Fruit fly (Drosophila melanogaster): ENCODE data around the gene CG14107.
A peak's percentile ranks its signal among the peaks of the same experiment; 100 is the strongest.

The CG14107 gene

dm6 chr3L:13412200-13412885 lies 31.2 kb upstream of the CG14107 start, which contains the start of the genes CG10222 and flr (continued):
- TF ChIP-seq nom (GFP tag; optimal IDR thresholded peaks at IDR 0.05) (no peak), Lim3 (GFP tag; IDR thresholded peaks at IDR 0.05) (no peak), CG6175 (GFP tag; IDR thresholded peaks at IDR 0.05) (no peak), mirr (GFP tag; optimal IDR thresholded peaks at IDR 0.05) (no peak), emc (GFP tag; optimal IDR thresholded peaks at IDR 0.05) (no peak), zen (tag; optimal IDR thresholded peaks at IDR 0.05) (peak; percentile 10), CG11723 (GFP tag; optimal IDR thresholded peaks at IDR 0.05) (no peak), dmrt99B (tag; optimal IDR thresholded peaks at IDR 0.05) (no peak), CG6654 (GFP tag; optimal IDR thresholded peaks at IDR 0.05) (no peak), unpg (GFP tag; optimal IDR thresholded peaks at IDR 0.05) (no peak), ind (GFP tag; optimal IDR thresholded peaks at IDR 0.05) (peak; percentile 12), CG9817 (tag; optimal IDR thresholded peaks at IDR 0.05) (no peak), Drgx (GFP tag; IDR thresholded peaks at IDR 0.05) (no peak), BtbVII (GFP tag; optimal IDR thresholded peaks at IDR 0.05) (no peak), mld (GFP tag; IDR thresholded peaks at IDR 0.05; ENCODE audit: partially characterized antibody) (0 out of 3 replicates have a peak, but pooled peaks have one; percentile 62), wek (GFP tag; optimal IDR thresholded peaks at IDR 0.05) (no peak), insv (GFP tag; optimal IDR thresholded peaks at IDR 0.05) (no peak), CG31388 (GFP tag; optimal IDR thresholded peaks at IDR 0.05) (no peak), tio (GFP tag; optimal IDR thresholded peaks at IDR 0.05) (no peak), nerfin-2 (GFP tag; IDR thresholded peaks at IDR 0.05; ENCODE audit: partially characterized antibody) (peak; percentile 44; the same call in 1 of the 2 replicates), Doc2 (GFP tag; IDR thresholded peaks at IDR 0.05) (no peak), CG9609 (GFP tag; optimal IDR thresholded peaks at IDR 0.05) (no peak), CG3065 (GFP tag; optimal IDR thresholded peaks at IDR 0.05) (no peak), HLH3B (GFP tag; IDR thresholded peaks at IDR 0.05) (no peak), MESR4 (GFP tag; optimal IDR thresholded peaks at IDR 0.05) (no peak), CG12299 (tag; optimal IDR thresholded peaks at IDR 0.05) (no peak), Rfx (GFP tag; IDR thresholded peaks at IDR 0.05) (peak; percentile 43; the same call in 1 of the 2 replicates), Xbp1 (GFP tag; optimal IDR thresholded peaks at IDR 0.05) (no peak), stc (GFP tag; IDR thresholded peaks at IDR 0.05) (no peak), jigr1 (GFP tag; IDR thresholded peaks at IDR 0.05) (peak; percentile 14; the same call in 1 of the 3 replicates), usp (GFP tag; optimal IDR thresholded peaks at IDR 0.05) (no peak), phol (tag; optimal IDR thresholded peaks at IDR 0.05) (peak; percentile 36), CG15601 (tag; optimal IDR thresholded peaks at IDR 0.05) (peak; percentile 19), ro (GFP tag; IDR thresholded peaks at IDR 0.05) (no peak), caup (GFP tag; optimal IDR thresholded peaks at IDR 0.05; ENCODE audit: severe bottlenecking) (no peak), Six4 (GFP tag; optimal IDR thresholded peaks at IDR 0.05) (no peak), Dref (GFP tag; IDR thresholded peaks at IDR 0.05) (peak; percentile 76), CG31441 (GFP tag; IDR thresholded peaks at IDR 0.05) (peak; percentile 45; the same call in 1 of the 2 replicates), Hr51 (GFP tag; optimal IDR thresholded peaks at IDR 0.05) (no peak), ssp (GFP tag; IDR thresholded peaks at IDR 0.05) (no peak), Lhr (GFP tag; optimal IDR thresholded peaks at IDR 0.05) (peak; percentile 9), Sox102F (GFP tag; optimal IDR thresholded peaks at IDR 0.05) (no peak), pb (GFP tag; optimal IDR thresholded peaks at IDR 0.05) (no peak), Ptx1 (GFP tag; IDR thresholded peaks at IDR 0.05) (no peak), CG4707 (GFP tag; optimal IDR thresholded peaks at IDR 0.05) (no peak), NfI (GFP tag; optimal IDR thresholded peaks at IDR 0.05) (no peak), ewg (GFP tag; optimal IDR thresholded peaks at IDR 0.05) (no peak), CG30431 (GFP tag; optimal IDR thresholded peaks at IDR 0.05) (no peak), toy (GFP tag; IDR thresholded peaks at IDR 0.05) (no peak), Rx (GFP tag; IDR thresholded peaks at IDR 0.05) (no peak)

Data from whole organism, embryonic.